Worm (Caenorhabditis elegans) whole organism, L4/young adult: Measurements from ENCODE around the gene C17H12.10.

Experiments
- W03F9.2 ChIP-seq: fragments of 150-350 bp; optimal IDR thresholded peaks from 2 replicates; lab custom pipeline; 2014; ENCODE audit warnings: missing biosample characterization, missing genetic modification characterization
- him-1 ChIP-seq: sonication (generic microtip); optimal IDR thresholded peaks from 2 replicates; lab custom pipeline; 2016; ENCODE audit warnings: missing genotype, missing genetic modification reagents, missing genetic modification characterization, missing compliant biosample characterization

DNA sequence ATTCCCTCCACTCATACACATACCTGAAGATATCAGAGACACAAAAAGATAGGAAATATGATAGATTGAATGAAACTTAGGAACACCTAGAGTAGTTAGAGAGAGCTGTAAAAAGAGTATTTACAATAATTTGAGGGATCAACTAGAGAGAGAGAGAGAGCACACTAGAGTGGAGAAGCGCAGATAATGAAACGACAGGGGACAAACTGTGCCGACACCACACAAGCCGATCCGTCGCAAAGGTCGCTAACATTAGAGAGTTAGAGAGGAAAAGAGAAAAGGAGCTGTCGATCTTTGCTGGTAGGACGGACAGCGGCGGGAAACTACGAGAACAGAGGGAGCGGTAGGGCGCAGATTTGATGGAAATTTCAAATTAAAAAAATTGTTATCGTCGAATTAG lies 21.4 kb upstream of the C17H12.10 start, which contains the start of gene dyci-1:
- TF ChIP-seq him-1 (tag; lab: Kevin White, UChicago): no peak
- no peak for TF ChIP-seq W03F9.2
